Worm (Caenorhabditis elegans) whole organism, L4 larva: Measurements from ENCODE around the gene fsn-1.

Experiments
- F37D6.2 ChIP-seq: sonication (generic microtip); optimal IDR thresholded peaks from 2 replicates; lab custom pipeline; 2016; ENCODE audit warnings: mild to moderate bottlenecking, missing genetic modification characterization, missing compliant biosample characterization
- ceh-82 ChIP-seq: sonication (generic microtip); optimal IDR thresholded peaks from 2 replicates; lab custom pipeline; 2017; ENCODE audit warnings: missing biosample characterization, missing genetic modification characterization
- egl-27 ChIP-seq: sonication (generic microtip); optimal IDR thresholded peaks from 3 replicates; lab custom pipeline; 2017; ENCODE audit warnings: missing biosample characterization, missing genetic modification reagents, missing genetic modification characterization
- lin-39 ChIP-seq: fragments of 150-350 bp; optimal IDR thresholded peaks from 2 replicates; lab custom pipeline; 2014; ENCODE audit warnings: missing biosample characterization, missing genetic modification reagents, missing genetic modification characterization
- nhr-10 ChIP-seq: fragments of 150-350 bp; optimal IDR thresholded peaks from 2 replicates; lab custom pipeline; 2014; ENCODE audit warnings: missing biosample characterization, missing genetic modification characterization
- nhr-25 ChIP-seq: sonication (generic microtip); optimal IDR thresholded peaks from 2 replicates; lab custom pipeline; 2017; ENCODE audit warnings: missing genetic modification characterization, mild to moderate bottlenecking, missing compliant biosample characterization, antibody characterized with exemption, moderate library complexity, borderline replicate concordance; ENCODE audit not compliant: insufficient read depth
- nhr-76 ChIP-seq: fragments of 150-350 bp; optimal IDR thresholded peaks from 2 replicates; lab custom pipeline; 2014; ENCODE audit warnings: missing biosample characterization, missing genetic modification characterization

DNA sequence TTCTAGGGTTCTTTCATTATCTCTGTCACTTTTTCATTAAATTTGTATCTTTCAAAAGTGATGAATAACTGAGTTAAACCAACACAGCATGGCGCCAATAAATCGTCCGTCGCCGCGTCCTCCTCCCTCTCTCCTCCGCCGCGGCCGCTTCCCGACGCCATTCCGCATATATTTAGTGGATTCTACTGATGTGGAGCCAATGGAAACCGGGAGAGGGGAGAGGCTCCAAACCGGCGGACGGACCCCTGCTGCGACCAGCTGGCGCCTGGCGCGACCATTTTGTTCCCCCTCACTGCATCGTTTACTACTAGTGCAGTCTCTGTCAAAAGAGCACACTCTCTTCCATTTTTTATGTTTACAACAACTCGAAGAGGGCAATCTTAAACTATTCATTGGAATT lies 14.1 kb downstream of the fsn-1 start:
- TF ChIP-seq nhr-10 (tag; lab: Kevin White, UChicago) (no peak), F37D6.2 (tag; lab: Kevin White, UChicago) (no peak), ceh-82 (tag; lab: Kevin White, UChicago) (no peak), lin-39 (no peak), nhr-25 (no peak), nhr-76 (tag; lab: Kevin White, UChicago) (no peak), egl-27 (tag; lab: Kevin White, UChicago) (no peak)
